Worm (Caenorhabditis elegans) whole organism, L1 larva: Measurements from ENCODE around the gene cpr-3.

ENCODE experiments used
- aly-2 ChIP-seq: fragments of 150-350 bp; optimal IDR thresholded peaks from 2 replicates; lab custom pipeline; 2014; ENCODE audit warnings: missing biosample characterization, missing genetic modification characterization
- blmp-1 ChIP-seq: fragments of 150-350 bp; optimal IDR thresholded peaks from 2 replicates; lab custom pipeline; 2014; ENCODE audit warnings: missing biosample characterization, missing genetic modification characterization
- ceh-63 ChIP-seq: fragments of 200-800 bp; sonication (Bioruptor generic); optimal IDR thresholded peaks from 2 replicates; lab custom pipeline; 2018; ENCODE audit warnings: mild to moderate bottlenecking, missing genetic modification characterization, missing compliant biosample characterization
- fos-1 ChIP-seq: fragments of 150-350 bp; optimal IDR thresholded peaks from 2 replicates; lab custom pipeline; 2014; ENCODE audit warnings: missing biosample characterization, missing genetic modification characterization
- grh-1 ChIP-seq: fragments of 200-800 bp; sonication (Bioruptor generic); IDR thresholded peaks from 2 replicates; pipeline ENCODE4 v1.3.6; 2022; ENCODE audit warnings: missing genetic modification reagents, missing genetic modification characterization, missing compliant biosample characterization
- nhr-28 ChIP-seq: fragments of 150-350 bp; optimal IDR thresholded peaks from 2 replicates; lab custom pipeline; 2014; ENCODE audit warnings: missing biosample characterization, missing genetic modification characterization
- nhr-77 ChIP-seq: fragments of 150-350 bp; optimal IDR thresholded peaks from 2 replicates; lab custom pipeline; 2014; ENCODE audit warnings: missing biosample characterization, missing genetic modification characterization
- nhr-84 ChIP-seq: sonication (generic microtip); optimal IDR thresholded peaks from 2 replicates; lab custom pipeline; 2017; ENCODE audit warnings: missing biosample characterization, missing genetic modification characterization
- snpc-4 ChIP-seq: fragments of 150-350 bp; optimal IDR thresholded peaks from 2 replicates; lab custom pipeline; 2014; ENCODE audit warnings: missing biosample characterization, missing genetic modification characterization
- unc-130 ChIP-seq: fragments of 150-350 bp; optimal IDR thresholded peaks from 2 replicates; lab custom pipeline; 2017; ENCODE audit warnings: missing biosample characterization, missing genetic modification characterization, inconsistent platforms

DNA sequence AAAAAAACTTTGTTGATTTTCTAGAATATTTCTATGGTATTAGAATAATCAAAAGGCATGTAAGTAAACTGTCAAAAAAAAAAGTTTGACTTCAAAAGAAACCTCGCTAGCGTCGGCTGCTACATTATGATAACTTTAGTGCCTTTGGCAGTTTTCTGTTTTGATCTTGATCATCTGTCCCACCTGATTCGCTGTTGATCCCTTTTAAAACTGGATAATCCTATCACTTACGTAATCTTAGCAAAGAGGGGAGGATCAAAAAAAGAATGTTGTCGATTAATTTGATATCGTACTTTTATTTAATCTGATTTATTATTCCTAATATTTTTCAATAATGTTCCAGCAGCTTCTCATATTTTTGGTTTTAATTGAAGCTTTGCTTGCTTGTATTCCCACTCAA lies 38.6 kb downstream of the cpr-3 start, which contains the start of gene M01B2.8:
- TF ChIP-seq snpc-4 (tag; lab: Kevin White, UChicago) = no peak
- TF ChIP-seq grh-1 (GFP tag; lab: Robert Waterston, UW) = no peak
- no peak for TF ChIP-seq aly-2 (tag; lab: Kevin White, UChicago)
- no peak for TF ChIP-seq unc-130 (tag; lab: Kevin White, UChicago)
- no peak for TF ChIP-seq nhr-84 (tag; lab: Kevin White, UChicago)
- TF ChIP-seq nhr-28 (tag; lab: Kevin White, UChicago) = no peak
- no peak for TF ChIP-seq nhr-77
- TF ChIP-seq fos-1 (tag; lab: Kevin White, UChicago) = no peak
- no peak for TF ChIP-seq ceh-63 (GFP tag; lab: Kevin White, UChicago)
- TF ChIP-seq blmp-1 (tag; lab: Kevin White, UChicago) = no peak
